Worm (Caenorhabditis elegans) whole organism, L2 larva: ENCODE results near the gene imp-2.

ENCODE experiments used
- R02D3.7 ChIP-seq: fragments of 150-350 bp; optimal IDR thresholded peaks from 2 replicates; lab custom pipeline; 2014; ENCODE audit warnings: missing biosample characterization, missing genetic modification characterization
- ama-1 ChIP-seq: fragments of 150-350 bp; optimal IDR thresholded peaks from 2 replicates; lab custom pipeline; 2018; ENCODE audit warnings: inconsistent platforms
- crh-2 ChIP-seq: sonication (generic microtip); optimal IDR thresholded peaks from 2 replicates; lab custom pipeline; 2017; ENCODE audit warnings: missing biosample characterization, missing genetic modification characterization
- lsy-2 ChIP-seq, 2 experiments: fragments of 150-350 bp in 1 of 2; sonication (generic microtip) in 1 of 2; optimal IDR thresholded peaks; 2 replicates each; lab custom pipeline; 2014 to 2017; ENCODE audit warnings: missing biosample characterization in 2 of 2, missing genetic modification characterization in 2 of 2
- nhr-129 ChIP-seq: fragments of 150-350 bp; optimal IDR thresholded peaks from 2 replicates; lab custom pipeline; 2014; ENCODE audit warnings: missing biosample characterization, missing genetic modification characterization
- nhr-21 ChIP-seq: fragments of 150-350 bp; optimal IDR thresholded peaks from 2 replicates; lab custom pipeline; 2014; ENCODE audit warnings: missing biosample characterization, missing genetic modification characterization
- snpc-4 ChIP-seq: fragments of 150-350 bp; optimal IDR thresholded peaks from 2 replicates; lab custom pipeline; 2014; ENCODE audit warnings: missing biosample characterization, missing genetic modification characterization
- ztf-11 ChIP-seq: sonication (generic microtip); optimal IDR thresholded peaks from 2 replicates; lab custom pipeline; 2017; ENCODE audit warnings: missing biosample characterization, missing genetic modification characterization

DNA sequence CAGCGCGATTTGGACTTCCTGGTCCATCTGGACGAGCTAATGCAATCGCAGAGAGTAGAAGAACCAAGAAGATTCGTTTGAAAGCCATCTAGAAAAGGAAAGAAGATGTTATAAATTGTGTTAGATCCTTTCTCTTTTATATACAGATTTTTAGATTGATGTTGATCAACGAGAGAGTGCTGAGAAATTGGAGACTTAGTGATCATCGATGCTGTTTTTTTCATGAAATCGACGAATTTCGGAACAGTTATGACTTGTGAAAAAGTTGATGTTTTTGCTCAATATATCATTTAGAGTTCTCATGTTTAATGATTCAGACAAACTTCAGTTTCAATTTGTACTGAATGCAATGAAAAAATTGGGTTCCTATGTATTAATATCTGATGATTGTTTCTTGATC, 16.1 kb downstream of the imp-2 start, which contains the start of gene srlf-17:
- TF ChIP-seq ztf-11 (tag; lab: Kevin White, UChicago) (no peak), nhr-129 (no peak), ama-1 (no peak), crh-2 (no peak), lsy-2 (tag; optimal IDR thresholded peaks at IDR 0.05; lab: Kevin White, UChicago) (no peak), R02D3.7 (tag; lab: Kevin White, UChicago) (no peak), nhr-21 (tag; lab: Kevin White, UChicago) (no peak), snpc-4 (tag; lab: Kevin White, UChicago) (no peak)
